Worm (Caenorhabditis elegans): Measurements from ENCODE around the gene cblc-1.

DNA sequence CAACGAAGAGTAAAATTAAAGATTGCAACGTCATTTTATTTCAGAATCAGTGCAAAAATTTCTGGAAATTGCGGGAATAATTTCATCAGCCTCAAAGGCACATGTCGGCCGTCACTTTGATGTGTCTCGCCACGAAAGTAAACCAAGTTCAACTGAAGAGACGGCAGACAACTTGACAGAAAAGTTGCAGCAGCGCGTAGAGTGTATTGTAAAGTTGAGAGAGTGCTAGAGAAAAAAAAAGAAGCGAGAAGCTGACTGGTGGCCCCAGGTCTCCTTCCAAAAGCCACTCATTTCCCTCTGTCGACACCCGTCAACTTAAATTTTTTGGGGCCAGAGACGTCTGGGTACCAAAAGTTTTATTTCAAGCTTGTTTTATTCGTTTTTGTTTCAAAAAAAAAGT lies 36.7 kb downstream of the cblc-1 start:
- TF ChIP-seq fos-1 (tag; optimal IDR thresholded peaks at IDR 0.05) (no peak), nhr-77 (tag; optimal IDR thresholded peaks at IDR 0.05) (no peak), nhr-12 (tag; optimal IDR thresholded peaks at IDR 0.05) (no peak), ceh-16 (tag; optimal IDR thresholded peaks at IDR 0.05) (no peak), elt-1 (tag; optimal IDR thresholded peaks at IDR 0.05) (no peak), ztf-11 (tag; optimal IDR thresholded peaks at IDR 0.05) (no peak), aly-2 (tag; optimal IDR thresholded peaks at IDR 0.05) (no peak), mdl-1 (tag; optimal IDR thresholded peaks at IDR 0.05) (no peak), ceh-9 (tag; optimal IDR thresholded peaks at IDR 0.05) (no peak), lsy-12 (tag; optimal IDR thresholded peaks at IDR 0.05) (no peak)

Data from whole organism, L3 larva.